Fruit fly (Drosophila melanogaster): Measurements from ENCODE around the gene CG34299.

Gene CG34299

dm6 chr3R:30257588-30257987 is 8.2 kb downstream of the CG34299 start (continued):
- peak; percentile 62 for TF ChIP-seq corto (GFP tag; optimal IDR thresholded peaks at IDR 0.05)

- TF ChIP-seq nom (GFP tag; optimal IDR thresholded peaks at IDR 0.05): peak; percentile 72
- TF ChIP-seq corto (GFP tag; optimal IDR thresholded peaks at IDR 0.05): peak; percentile 72
- no peak for TF ChIP-seq caup (GFP tag; optimal IDR thresholded peaks at IDR 0.05; ENCODE audit: severe bottlenecking)
- TF ChIP-seq Drgx (GFP tag; IDR thresholded peaks at IDR 0.05): peak; percentile 58
- peak; percentile 77 for TF ChIP-seq lbe (GFP tag; optimal IDR thresholded peaks at IDR 0.05)
- peak in 1 of 2 experiments; percentile 57 for TF ChIP-seq bsh (GFP tag; optimal IDR thresholded peaks at IDR 0.05)
- TF ChIP-seq CG10274 (GFP tag; optimal IDR thresholded peaks at IDR 0.05): no peak
Observed at dm6 chr3R:30258298-30258990, 9.1 kb downstream of the CG34299 start.

dm6 chr3R:30258991-30259351 is 9.6 kb downstream of the CG34299 start:
- TF ChIP-seq Eip74EF (GFP tag; optimal IDR thresholded peaks at IDR 0.05) (no peak), sens (GFP tag) (peak; percentile 67), corto (GFP tag; optimal IDR thresholded peaks at IDR 0.05) (peak; percentile 94), B-H2 (GFP tag; optimal IDR thresholded peaks at IDR 0.05) (no peak), Med (GFP tag) (peak; percentile 36), CG4424 (GFP tag; optimal IDR thresholded peaks at IDR 0.05) (no peak), bsh (GFP tag; optimal IDR thresholded peaks at IDR 0.05) (peak in 1 of 2 experiments; percentile 90), hbn (GFP tag; IDR thresholded peaks at IDR 0.05; ENCODE audit: partially characterized antibody) (no peak), Drgx (GFP tag; IDR thresholded peaks at IDR 0.05) (peak; percentile 61), phol (tag; optimal IDR thresholded peaks at IDR 0.05) (no peak), stwl (tag; optimal IDR thresholded peaks at IDR 0.05) (peak; percentile 99), Ets65A (GFP tag) (peak; percentile 63), CG7786 (GFP tag; optimal IDR thresholded peaks at IDR 0.05) (no peak), lbe (GFP tag; optimal IDR thresholded peaks at IDR 0.05) (peak; percentile 92), Dek (tag; optimal IDR thresholded peaks at IDR 0.05) (no peak), Sox100B (GFP tag; optimal IDR thresholded peaks at IDR 0.05) (no peak), nom (GFP tag; optimal IDR thresholded peaks at IDR 0.05) (peak; percentile 75)

- TF ChIP-seq nom (GFP tag; optimal IDR thresholded peaks at IDR 0.05): peak; percentile 13
- TF ChIP-seq Fer2 (tag; optimal IDR thresholded peaks at IDR 0.05): no peak
- TF ChIP-seq CHES-1-like (GFP tag; optimal IDR thresholded peaks at IDR 0.05): no peak
- TF ChIP-seq pzg (GFP tag; optimal IDR thresholded peaks at IDR 0.05): no peak
- no peak for TF ChIP-seq Dll (GFP tag; IDR thresholded peaks at IDR 0.05; ENCODE audit: partially characterized antibody)
- TF ChIP-seq CG10543 (GFP tag; optimal IDR thresholded peaks at IDR 0.05): no peak
- TF ChIP-seq jing (GFP tag; optimal IDR thresholded peaks at IDR 0.05): no peak
Observed at dm6 chr3R:30259561-30259960, 10.2 kb downstream of the CG34299 start.

dm6 chr3R:30261838-30262237 is 12.5 kb downstream of the CG34299 start:
- TF ChIP-seq sens-2 (GFP tag; IDR thresholded peaks at IDR 0.05) (no peak), CTCF (GFP tag; optimal IDR thresholded peaks at IDR 0.05) (no peak), BtbVII (GFP tag; optimal IDR thresholded peaks at IDR 0.05) (no peak), CG31365 (tag; optimal IDR thresholded peaks at IDR 0.05) (no peak), slp2 (GFP tag; optimal IDR thresholded peaks at IDR 0.05) (no peak), gfzf (GFP tag; optimal IDR thresholded peaks at IDR 0.05) (no peak), HmgD (GFP tag; optimal IDR thresholded peaks at IDR 0.05) (no peak), CG10431 (GFP tag; optimal IDR thresholded peaks at IDR 0.05) (no peak), Drgx (GFP tag; IDR thresholded peaks at IDR 0.05) (peak; percentile 80), repo (GFP tag; optimal IDR thresholded peaks at IDR 0.05) (no peak), lilli (GFP tag; optimal IDR thresholded peaks at IDR 0.05) (no peak), corto (GFP tag; optimal IDR thresholded peaks at IDR 0.05) (peak; percentile 86), CG6765 (GFP tag; optimal IDR thresholded peaks at IDR 0.05) (no peak), CG4328 (GFP tag; optimal IDR thresholded peaks at IDR 0.05) (no peak), inv (GFP tag; IDR thresholded peaks at IDR 0.05; ENCODE audit: partially characterized antibody) (no peak), Lim3 (GFP tag; IDR thresholded peaks at IDR 0.05) (no peak), tgo (GFP tag; IDR thresholded peaks at IDR 0.05) (no peak), Doc2 (GFP tag; IDR thresholded peaks at IDR 0.05) (no peak), CG9215 (GFP tag; IDR thresholded peaks at IDR 0.05) (no peak), sens (GFP tag) (peak; percentile 73), tin (GFP tag; optimal IDR thresholded peaks at IDR 0.05) (no peak)

All from whole organism, embryonic.